Worm (Caenorhabditis elegans): ENCODE data around the gene sra-6.

DNA sequence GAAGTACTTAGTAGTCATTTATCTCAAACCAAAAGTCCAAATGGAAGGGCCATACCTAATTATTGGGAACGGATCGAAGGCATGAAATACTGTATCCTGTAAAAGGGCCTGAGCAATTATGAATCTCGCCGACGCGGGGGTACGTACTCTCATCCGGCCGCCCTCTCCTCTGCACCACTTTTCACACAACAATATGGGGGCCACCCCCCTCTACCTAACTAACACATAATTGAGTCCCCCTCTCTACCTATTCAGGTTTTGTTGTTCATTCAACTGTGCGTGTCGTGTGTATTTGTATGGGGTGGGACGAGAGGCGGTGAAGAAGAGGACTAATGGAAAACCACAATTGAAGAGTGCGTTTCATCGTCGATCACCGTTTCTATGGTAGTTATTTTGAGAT is 23.8 kb upstream of the sra-6 start:
- TF ChIP-seq unc-62 (GFP tag; optimal IDR thresholded peaks at IDR 0.05) (no peak), pha-4 (tag; optimal IDR thresholded peaks at IDR 0.05) (no peak), elt-3 (tag; optimal IDR thresholded peaks at IDR 0.05) (no peak), sem-2 (GFP tag; optimal IDR thresholded peaks at IDR 0.05) (no peak), ztf-11 (tag; optimal IDR thresholded peaks at IDR 0.05) (no peak), nhr-76 (tag; optimal IDR thresholded peaks at IDR 0.05) (no peak), snpc-4 (tag; optimal IDR thresholded peaks at IDR 0.05) (no peak)
